Worm (Caenorhabditis elegans): ENCODE data around the gene srw-122.
"Not testable (repeated sequence)": the region's sequence is repeated elsewhere in the genome, so short reads cannot be mapped to it uniquely, and the experiment has no call there.

Gene srw-122

DNA sequence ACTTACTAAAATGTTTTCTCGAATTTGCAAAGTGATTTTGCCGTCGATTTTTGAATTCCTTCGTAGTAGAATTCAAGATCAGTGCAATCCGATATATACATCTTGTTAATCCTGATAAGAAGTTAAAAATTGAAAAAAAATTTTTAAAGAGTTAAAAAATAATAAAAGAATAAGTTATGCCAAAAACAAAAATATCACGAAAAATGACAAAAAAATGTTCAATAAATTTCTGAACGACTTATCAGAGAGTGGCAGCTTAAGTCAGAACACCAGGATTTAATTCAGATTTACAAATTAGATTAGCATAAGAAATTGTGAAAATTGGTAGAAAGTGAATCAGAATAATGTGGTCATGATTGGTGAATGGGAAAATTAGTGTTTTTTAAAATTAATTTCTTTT, at the start of gene srw-122:
TSS of gene srw-122 (minus strand) at position 101 of the 400 bp plus-strand sequence.
- not testable (repeated sequence) for TF ChIP-seq him-1, W03F9.2, dao-5 (tag; optimal IDR thresholded peaks at IDR 0.05)

DNA sequence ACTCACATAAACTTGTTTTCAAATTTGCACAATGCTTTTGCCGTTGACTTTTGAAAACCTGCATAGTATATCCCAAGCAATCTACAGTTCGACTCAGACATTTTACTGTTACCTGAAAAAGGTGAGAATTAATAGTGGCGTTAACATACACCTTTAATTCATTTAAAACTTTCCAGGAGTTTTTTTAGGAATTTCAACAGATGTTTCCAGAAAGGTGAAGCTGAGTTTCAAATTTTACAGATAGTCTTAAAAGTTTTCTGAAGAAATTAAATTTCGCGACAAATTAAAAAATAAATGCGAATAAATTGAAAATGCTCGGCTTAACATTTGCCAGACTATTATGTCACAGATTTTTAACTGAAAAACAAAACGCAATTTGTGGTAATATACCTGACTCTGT, 47.7 kb upstream of the srw-122 start, which contains the start of gene srw-119:
TSS of gene srw-119 (minus strand) at position 101 of the 400 bp plus-strand sequence.
- no peak for TF ChIP-seq him-1 (tag; optimal IDR thresholded peaks at IDR 0.05)
- no peak for TF ChIP-seq dao-5 (tag; optimal IDR thresholded peaks at IDR 0.05)
- TF ChIP-seq W03F9.2 (tag; optimal IDR thresholded peaks at IDR 0.05): no peak

DNA sequence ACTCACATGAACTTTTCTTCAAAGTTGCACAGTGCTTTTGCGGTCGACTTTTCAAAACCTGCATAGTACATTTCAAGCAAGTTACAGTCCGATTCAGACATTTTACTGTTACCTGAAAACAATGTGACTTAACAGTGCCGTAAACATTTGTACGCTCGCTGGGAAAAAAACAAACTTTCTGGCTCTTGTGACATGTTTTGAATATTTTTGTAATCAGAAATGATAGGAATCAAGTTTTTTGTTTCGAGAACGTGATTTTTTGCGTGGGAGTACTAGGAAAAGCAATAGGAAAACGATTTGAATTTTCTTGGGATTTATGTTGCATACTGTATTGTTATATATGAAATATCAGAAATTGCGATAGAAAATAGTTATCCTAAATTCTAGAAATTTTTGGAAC, 44.1 kb upstream of the srw-122 start, which contains the start of gene srw-120:
TSS of gene srw-120 (minus strand) at position 101 of the 400 bp plus-strand sequence.
- TF ChIP-seq dao-5 (tag; optimal IDR thresholded peaks at IDR 0.05) (no peak), him-1 (tag; optimal IDR thresholded peaks at IDR 0.05) (no peak), W03F9.2 (tag; optimal IDR thresholded peaks at IDR 0.05) (no peak)

DNA sequence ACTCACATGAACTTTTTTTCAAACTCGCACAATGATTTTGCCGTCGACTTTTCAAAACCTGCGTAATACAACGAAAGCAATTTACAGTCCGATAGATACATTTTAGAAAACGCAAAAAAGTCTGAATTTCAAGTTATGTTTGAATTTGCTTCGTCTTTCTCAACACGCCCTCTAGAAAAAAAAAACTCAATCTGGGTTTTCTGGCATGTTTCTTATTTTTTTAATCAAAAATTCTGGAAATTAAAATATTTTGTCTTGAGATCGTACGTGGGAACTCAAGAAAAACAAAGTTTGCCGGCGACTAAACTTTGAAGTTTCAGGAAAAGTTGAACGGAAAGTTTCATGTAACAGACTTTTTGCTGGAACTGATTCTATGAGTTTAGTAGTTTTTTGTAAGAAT, 41.8 kb upstream of the srw-122 start, which contains the start of gene srw-115:
TSS of gene srw-115 (minus strand) at position 101 of the 400 bp plus-strand sequence.
- no peak for TF ChIP-seq him-1 (tag; optimal IDR thresholded peaks at IDR 0.05)
- no peak for TF ChIP-seq dao-5 (tag; optimal IDR thresholded peaks at IDR 0.05)
- TF ChIP-seq W03F9.2 (tag; optimal IDR thresholded peaks at IDR 0.05): no peak

DNA sequence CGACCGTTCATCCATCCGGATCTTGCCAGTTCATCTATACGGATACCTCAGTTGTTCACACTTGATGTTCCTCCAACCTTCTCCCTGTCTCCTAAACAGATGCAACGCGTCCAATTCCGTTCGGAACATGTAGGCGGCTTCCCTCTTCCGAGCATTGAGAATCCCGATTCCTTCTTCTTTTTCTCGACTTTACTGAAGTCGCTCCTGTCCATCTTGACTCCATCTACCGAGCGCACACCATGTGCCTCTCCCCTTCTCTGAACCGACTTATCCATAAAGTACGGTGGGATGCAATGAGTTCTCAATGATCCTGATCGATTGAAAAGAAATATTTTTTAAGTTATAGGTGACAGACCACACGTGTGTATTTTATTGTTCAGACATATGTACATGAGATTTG, 40.1 kb upstream of the srw-122 start:
- TF ChIP-seq him-1 (tag; optimal IDR thresholded peaks at IDR 0.05) (no peak), dao-5 (tag; optimal IDR thresholded peaks at IDR 0.05) (no peak), W03F9.2 (tag; optimal IDR thresholded peaks at IDR 0.05) (no peak)

DNA sequence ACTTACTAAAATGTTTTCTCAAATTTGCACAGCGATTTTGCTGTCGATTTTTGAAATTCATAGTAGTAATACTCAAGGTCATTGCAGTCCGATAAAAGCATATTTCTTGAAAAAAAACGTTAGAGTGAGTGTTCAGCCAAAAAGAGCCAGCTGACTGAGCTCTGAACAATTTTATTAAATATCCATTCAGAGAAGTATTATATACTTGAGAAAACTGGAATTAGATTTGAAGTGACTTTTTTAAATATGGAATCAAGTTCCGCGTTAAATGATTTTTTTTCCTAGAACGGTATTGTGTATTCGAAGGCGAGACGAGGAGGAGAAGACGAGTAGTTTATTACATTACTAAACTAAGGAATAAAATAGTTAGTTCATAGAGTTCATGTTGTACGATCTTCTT, 39.5 kb upstream of the srw-122 start, which contains the start of gene srw-121:
TSS of gene srw-121 (minus strand) at position 101 of the 400 bp plus-strand sequence.
- TF ChIP-seq dao-5 (tag; optimal IDR thresholded peaks at IDR 0.05) (no peak), W03F9.2 (tag; optimal IDR thresholded peaks at IDR 0.05) (no peak), him-1 (tag; optimal IDR thresholded peaks at IDR 0.05) (no peak)

DNA sequence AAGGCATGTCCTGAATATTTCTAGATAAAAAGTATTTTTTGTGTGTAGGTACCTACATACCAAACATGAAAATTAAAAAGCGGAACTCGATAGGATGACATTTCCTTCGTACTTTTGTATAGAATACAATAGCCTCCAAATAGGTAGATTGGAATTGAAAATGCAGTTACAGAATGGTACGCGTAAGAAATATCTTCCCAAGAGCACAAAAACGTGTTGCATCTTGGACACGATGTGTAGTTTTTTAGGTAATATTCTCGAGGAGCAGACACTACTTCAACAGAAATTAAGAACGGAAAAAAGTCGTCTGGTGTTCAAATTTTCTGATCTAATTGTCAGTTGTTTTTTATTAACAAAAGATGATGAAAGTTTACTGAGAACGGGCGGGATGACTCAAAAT, 35.4 kb upstream of the srw-122 start, which contains the start of gene srh-85:
TSS of gene srh-85 (minus strand) at position 101 of the 400 bp plus-strand sequence.
- TF ChIP-seq dao-5 (tag; optimal IDR thresholded peaks at IDR 0.05) (no peak), W03F9.2 (tag; optimal IDR thresholded peaks at IDR 0.05) (no peak), him-1 (tag; optimal IDR thresholded peaks at IDR 0.05) (no peak)

DNA sequence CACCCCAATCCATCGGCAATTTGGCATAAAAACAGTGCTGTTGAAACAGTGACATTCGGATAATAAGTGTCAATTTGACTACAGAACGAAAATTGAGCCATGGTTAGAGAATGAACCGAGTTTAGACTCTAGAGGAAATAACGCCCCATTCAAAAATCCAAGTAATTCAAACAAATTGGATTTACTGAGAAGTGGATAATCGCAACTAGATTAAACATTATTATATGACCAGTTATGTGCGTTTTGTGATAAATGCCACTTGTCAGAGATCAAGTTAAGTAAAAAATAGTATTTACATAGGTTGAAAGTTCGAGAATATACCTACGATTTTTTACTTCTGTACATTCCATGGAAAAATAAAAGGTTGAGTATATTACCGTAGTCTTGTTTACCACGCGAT, 33.3 kb upstream of the srw-122 start, which contains the start of gene srw-139:
TSS of gene srw-139 (minus strand) at position 101 of the 400 bp plus-strand sequence.
- TF ChIP-seq dao-5 (tag; optimal IDR thresholded peaks at IDR 0.05) (no peak), W03F9.2 (tag; optimal IDR thresholded peaks at IDR 0.05) (no peak), him-1 (tag; optimal IDR thresholded peaks at IDR 0.05) (no peak)

DNA sequence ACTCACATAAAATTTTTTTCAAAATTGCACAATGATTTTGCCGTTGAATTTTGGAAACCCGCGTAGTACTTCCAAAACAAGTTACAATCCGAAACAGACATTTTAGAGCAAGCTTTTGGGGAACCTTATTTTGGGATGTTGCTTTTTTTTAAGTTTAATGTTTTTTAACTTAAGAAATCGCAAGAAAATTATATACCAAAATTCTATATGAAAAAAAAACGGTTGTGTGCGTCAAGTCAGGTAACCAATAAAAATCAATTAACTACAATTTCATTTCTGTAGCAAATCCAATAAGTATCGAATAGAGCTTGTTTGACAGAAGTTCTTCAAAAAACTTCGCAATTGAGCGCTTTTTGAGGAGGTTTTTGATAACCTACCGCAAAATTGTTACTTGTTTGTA, 31.3 kb upstream of the srw-122 start, which contains the start of gene srw-117:
TSS of gene srw-117 (minus strand) at position 101 of the 400 bp plus-strand sequence.
- TF ChIP-seq dao-5 (tag; optimal IDR thresholded peaks at IDR 0.05) (no peak), W03F9.2 (tag; optimal IDR thresholded peaks at IDR 0.05) (no peak), him-1 (tag; optimal IDR thresholded peaks at IDR 0.05) (no peak)

DNA sequence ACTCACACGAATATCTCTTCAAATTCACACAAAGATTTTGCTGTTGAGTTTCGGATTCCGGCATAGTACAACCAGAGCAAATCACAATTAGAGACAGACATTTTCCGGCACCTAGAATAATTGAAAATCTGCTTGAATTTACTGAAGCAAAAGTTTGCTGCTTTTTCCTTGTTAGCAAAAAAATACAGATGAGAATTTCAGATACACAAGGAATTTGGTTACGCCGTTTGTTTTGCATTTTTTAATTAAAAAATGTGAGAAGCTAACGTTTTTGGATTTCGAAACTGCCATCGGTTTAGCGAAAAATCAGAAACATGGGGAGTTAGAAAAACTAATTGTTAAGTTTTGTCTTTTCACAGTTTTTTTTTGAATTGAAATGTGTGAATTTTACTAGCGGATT, 28.0 kb upstream of the srw-122 start, which contains the start of gene srw-118:
TSS of gene srw-118 (minus strand) at position 101 of the 400 bp plus-strand sequence.
- TF ChIP-seq W03F9.2 (tag; optimal IDR thresholded peaks at IDR 0.05): no peak
- no peak for TF ChIP-seq him-1 (tag; optimal IDR thresholded peaks at IDR 0.05)
- TF ChIP-seq dao-5 (tag; optimal IDR thresholded peaks at IDR 0.05): no peak

DNA sequence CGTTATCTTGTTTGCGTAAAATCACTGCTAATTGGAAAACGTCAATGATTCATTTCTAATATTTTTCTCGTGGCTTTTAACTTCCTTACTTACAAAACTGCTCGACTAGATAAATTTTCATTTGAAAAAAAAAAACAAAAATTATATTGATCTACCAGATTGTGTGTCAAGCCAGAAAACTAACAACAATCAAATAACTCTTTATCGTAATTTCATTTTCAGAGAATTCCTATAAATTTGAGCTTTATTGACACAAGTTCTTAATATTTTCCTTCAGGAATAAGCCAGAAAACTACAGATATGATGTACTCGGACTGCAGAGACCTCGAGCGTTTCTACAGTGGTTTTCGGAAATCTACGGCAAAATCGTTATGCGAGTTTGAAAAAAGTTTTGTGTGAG, 24.3 kb upstream of the srw-122 start, which contains the start of gene srw-124:
TSS of gene srw-124 (plus strand) at position 301 of the 400 bp plus-strand sequence.
- TF ChIP-seq him-1 (tag; optimal IDR thresholded peaks at IDR 0.05) (no peak), dao-5 (tag; optimal IDR thresholded peaks at IDR 0.05) (no peak), W03F9.2 (tag; optimal IDR thresholded peaks at IDR 0.05) (no peak)

DNA sequence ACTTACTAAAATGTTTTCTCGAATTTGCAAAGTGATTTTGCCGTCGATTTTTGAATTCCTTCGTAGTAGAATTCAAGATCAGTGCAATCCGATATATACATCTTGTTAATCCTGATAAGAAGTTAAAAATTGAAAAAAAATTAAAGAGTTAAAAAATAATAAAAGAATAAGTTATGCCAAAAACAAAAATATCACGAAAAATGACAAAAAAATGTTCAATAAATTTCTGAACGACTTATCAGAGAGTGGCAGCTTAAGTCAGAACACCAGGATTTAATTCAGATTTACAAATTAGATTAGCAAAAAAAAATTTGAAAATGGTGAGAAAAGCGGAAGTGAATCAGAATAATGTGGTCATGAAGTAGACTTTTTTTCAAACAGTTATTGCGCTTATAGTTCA, 23.3 kb upstream of the srw-122 start, which contains the start of gene srw-123:
TSS of gene srw-123 (minus strand) at position 101 of the 400 bp plus-strand sequence.
- not testable (repeated sequence) for TF ChIP-seq him-1, dao-5, W03F9.2 (tag; optimal IDR thresholded peaks at IDR 0.05)

DNA sequence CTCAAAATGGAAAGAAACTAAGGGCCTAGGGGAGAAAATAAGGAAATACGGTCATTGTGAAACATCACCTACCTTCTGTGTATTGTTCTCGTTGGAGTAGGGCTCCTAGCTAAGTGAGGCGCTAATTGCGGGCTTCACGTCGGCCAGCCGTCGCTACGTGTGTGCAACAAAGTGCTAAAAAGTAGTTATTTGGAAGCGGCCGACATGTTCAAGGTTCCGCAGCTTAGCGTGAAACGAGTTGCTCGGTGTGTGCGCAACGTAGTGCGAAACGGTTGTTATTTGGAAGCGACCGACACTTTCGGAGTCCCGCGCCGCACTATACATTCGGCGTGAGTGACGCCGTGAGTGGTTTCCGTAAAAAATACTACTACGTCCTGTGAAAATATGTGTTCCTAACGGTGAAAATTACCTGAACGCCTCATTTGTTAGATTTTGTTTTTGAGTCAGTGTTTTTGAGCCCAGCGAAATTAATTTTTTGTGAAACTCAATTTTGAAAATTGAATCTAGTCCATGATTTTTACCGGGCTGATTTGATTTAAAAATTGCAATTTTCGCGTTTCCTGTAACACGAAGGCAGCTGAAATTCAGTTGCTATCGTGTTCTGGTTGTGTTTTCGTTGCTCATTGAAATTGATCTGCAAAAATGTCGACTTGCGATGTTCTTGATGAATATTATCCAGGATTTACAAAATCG, 19.5 kb upstream of the srw-122 start, which contains the start of gene srw-129:
TSS of gene srw-129 (plus strand) at position 643 of the 693 bp plus-strand sequence.
- TF ChIP-seq him-1 (tag; optimal IDR thresholded peaks at IDR 0.05): no peak
- TF ChIP-seq W03F9.2 (tag; optimal IDR thresholded peaks at IDR 0.05): no peak
- no peak for TF ChIP-seq dao-5 (tag; optimal IDR thresholded peaks at IDR 0.05)

DNA sequence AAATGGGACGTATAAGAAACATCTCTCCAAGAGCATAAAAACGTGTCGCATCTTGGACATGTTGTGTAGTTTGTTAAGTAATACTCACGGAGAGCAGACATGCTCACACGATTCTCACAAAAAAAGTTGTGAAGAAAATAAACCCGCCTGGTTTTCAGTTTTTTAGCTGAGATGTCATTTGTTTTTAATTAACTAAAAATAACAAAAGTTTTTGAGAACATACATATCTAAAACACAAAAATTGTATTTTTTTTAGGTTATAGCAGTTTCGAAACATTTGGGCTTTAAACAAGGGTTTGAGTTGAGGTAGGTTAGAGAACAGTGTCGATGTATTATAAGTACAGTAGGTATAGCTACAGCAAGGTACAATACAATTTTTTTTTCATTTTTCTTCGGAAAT, 12.8 kb upstream of the srw-122 start, which contains the start of gene srh-88:
TSS of gene srh-88 (minus strand) at position 101 of the 400 bp plus-strand sequence.
- TF ChIP-seq dao-5 (tag; optimal IDR thresholded peaks at IDR 0.05) (no peak), him-1 (tag; optimal IDR thresholded peaks at IDR 0.05) (no peak), W03F9.2 (tag; optimal IDR thresholded peaks at IDR 0.05) (no peak)
